Worm (Caenorhabditis elegans): ENCODE measurements around the gene spin-2.

DNA sequence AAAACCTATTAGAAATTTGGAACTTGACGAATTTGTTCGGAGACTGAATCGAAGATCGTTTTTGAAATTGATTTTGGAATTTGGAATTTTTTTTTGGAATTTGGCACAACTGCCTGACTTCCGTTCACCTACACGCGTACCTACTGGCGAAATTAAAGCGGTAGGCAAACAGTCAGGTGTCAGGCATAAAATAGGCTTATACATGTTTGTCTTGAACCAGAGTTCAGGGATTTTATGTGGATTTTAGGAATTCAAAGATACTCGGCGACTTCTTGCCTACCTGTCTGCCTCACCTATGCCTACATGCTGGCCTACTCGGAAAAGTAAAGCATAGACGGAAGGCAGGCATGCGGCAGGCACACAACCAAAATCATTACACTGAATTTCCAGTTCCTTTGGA lies 8.5 kb upstream of the spin-2 start:
- TF ChIP-seq sox-4 (tag; optimal IDR thresholded peaks at IDR 0.05) (no peak), skn-1 (tag; optimal IDR thresholded peaks at IDR 0.05) (no peak), nhr-28 (tag; optimal IDR thresholded peaks at IDR 0.05) (no peak), elt-3 (tag; optimal IDR thresholded peaks at IDR 0.05) (no peak), fkh-8 (tag; optimal IDR thresholded peaks at IDR 0.05) (no peak), nhr-12 (tag; optimal IDR thresholded peaks at IDR 0.05) (no peak), ztf-11 (tag; optimal IDR thresholded peaks at IDR 0.05) (no peak), ztf-4 (tag; optimal IDR thresholded peaks at IDR 0.05) (no peak), jun-1 (tag; optimal IDR thresholded peaks at IDR 0.05) (no peak), nhr-71 (tag; optimal IDR thresholded peaks at IDR 0.05) (no peak), mab-9 (GFP tag; IDR thresholded peaks at IDR 0.05) (no peak), lin-35 (GFP tag; optimal IDR thresholded peaks at IDR 0.05) (no peak), nhr-85 (tag) (no peak), aha-1 (tag; optimal IDR thresholded peaks at IDR 0.05) (no peak)

All from whole organism, L1 larva.